Worm (Caenorhabditis elegans): Measurements from ENCODE around the gene W10C6.2.

The W10C6.2 gene

ce11 chrII:11149866-11150685 lies 28.4 kb upstream of the W10C6.2 start (continued):
- TF ChIP-seq T26A8.4 (GFP tag; IDR thresholded peaks at IDR 0.05) (peak; percentile 91), ceh-28 (tag; optimal IDR thresholded peaks at IDR 0.05) (no peak), sdz-12 (GFP tag; optimal IDR thresholded peaks at IDR 0.05) (no peak), ces-1 (GFP tag; optimal IDR thresholded peaks at IDR 0.05) (no peak), unc-39 (tag; optimal IDR thresholded peaks at IDR 0.05) (no peak), dmd-9 (GFP tag; IDR thresholded peaks at IDR 0.05) (no peak), Y75B8A.6 (GFP tag; IDR thresholded peaks at IDR 0.05) (peak; percentile 23; the same call in 1 of the 2 replicates), hmg-1.1 (GFP tag; IDR thresholded peaks at IDR 0.05) (no peak), Y48G9A.11 (GFP tag; IDR thresholded peaks at IDR 0.05) (no peak), nhr-28 (tag; optimal IDR thresholded peaks at IDR 0.05) (no peak)

ce11 chrII:11142571-11142970 lies 20.9 kb upstream of the W10C6.2 start, which contains the start of gene arrd-6:
arrd-6 (plus strand) TSS chrII:11142739.
- TF ChIP-seq nhr-11 (tag; optimal IDR thresholded peaks at IDR 0.05) (no peak), lin-13 (GFP tag; optimal IDR thresholded peaks at IDR 0.05) (no peak), unc-62 (GFP tag; optimal IDR thresholded peaks at IDR 0.05 in 1 of 2) (peak in 1 of 2 experiments; percentile 98), unc-62 (tag; optimal IDR thresholded peaks at IDR 0.05) (no peak), lin-39 (tag; optimal IDR thresholded peaks at IDR 0.05) (no peak), mdl-1 (tag; optimal IDR thresholded peaks at IDR 0.05) (peak in 1 of 2 experiments; percentile 11), unc-39 (tag; optimal IDR thresholded peaks at IDR 0.05) (no peak), vab-7 (GFP tag; IDR thresholded peaks at IDR 0.05) (0 out of 2 replicates have a peak, but pooled peaks have one; percentile 34), aha-1 (tag) (peak; percentile 56), hlh-30 (tag; optimal IDR thresholded peaks at IDR 0.05; ENCODE audit: insufficient read depth) (peak; percentile 2), nhr-77 (tag; optimal IDR thresholded peaks at IDR 0.05) (no peak)

ce11 chrII:11140140-11140539 lies 18.4 kb upstream of the W10C6.2 start, which contains the start of gene F40F8.4:
F40F8.4 (minus strand) TSS chrII:11140240.
- no peak for TF ChIP-seq php-3 (GFP tag; IDR thresholded peaks at IDR 0.05)
- TF ChIP-seq fos-1 (tag; optimal IDR thresholded peaks at IDR 0.05): no peak
- no peak for TF ChIP-seq R02D3.7 (tag; optimal IDR thresholded peaks at IDR 0.05)
- no peak for TF ChIP-seq ztf-7 (tag; optimal IDR thresholded peaks at IDR 0.05)
- TF ChIP-seq snpc-1.2 (GFP tag; IDR thresholded peaks at IDR 0.05): no peak
- TF ChIP-seq unc-62 (GFP tag; optimal IDR thresholded peaks at IDR 0.05 in 1 of 2): no peak
- TF ChIP-seq unc-62 (tag; optimal IDR thresholded peaks at IDR 0.05): no peak
- TF ChIP-seq nhr-77 (tag; optimal IDR thresholded peaks at IDR 0.05): no peak
- TF ChIP-seq zfp-2 (tag; optimal IDR thresholded peaks at IDR 0.05): no peak
- TF ChIP-seq F49E8.2 (tag; optimal IDR thresholded peaks at IDR 0.05; ENCODE audit: borderline replicate concordance): no peak
- no peak for TF ChIP-seq jun-1 (tag; optimal IDR thresholded peaks at IDR 0.05)
- TF ChIP-seq nhr-48 (tag; optimal IDR thresholded peaks at IDR 0.05): no peak
- no peak for TF ChIP-seq F10B5.3 (tag; optimal IDR thresholded peaks at IDR 0.05)
- TF ChIP-seq fkh-10 (GFP tag; optimal IDR thresholded peaks at IDR 0.05): no peak
- no peak for TF ChIP-seq lin-38 (GFP tag; IDR thresholded peaks at IDR 0.05)

- TF ChIP-seq daf-16 (GFP tag; optimal IDR thresholded peaks at IDR 0.05) (peak in 1 of 2 experiments; percentile 67), daf-16 (tag; optimal IDR thresholded peaks at IDR 0.05) (peak; percentile 82), unc-130 (GFP tag; optimal IDR thresholded peaks at IDR 0.05) (no peak), Y48G9A.11 (GFP tag; IDR thresholded peaks at IDR 0.05) (no peak), tag-97 (GFP tag; IDR thresholded peaks at IDR 0.05) (no peak), lin-29 (GFP tag; IDR thresholded peaks at IDR 0.05) (no peak), hlh-30 (tag; optimal IDR thresholded peaks at IDR 0.05; ENCODE audit: insufficient read depth) (peak; percentile 32), unc-62 (GFP tag; optimal IDR thresholded peaks at IDR 0.05 in 1 of 2) (peak in 1 of 2 experiments; percentile 95), unc-62 (tag; optimal IDR thresholded peaks at IDR 0.05) (no peak), hlh-11 (tag; optimal IDR thresholded peaks at IDR 0.05) (peak; percentile 22)
Observed at ce11 chrII:11135773-11136172, 14.1 kb upstream of the W10C6.2 start.

All from whole organism, L4 larva.